Fruit fly (Drosophila melanogaster): ENCODE results near the gene CG32795.

dm6 chrX:2749693-2750092, 40.7 kb downstream of the CG32795 start:
- TF ChIP-seq CTCF (optimal IDR thresholded peaks at IDR 0.05) (no peak), CG8478 (optimal IDR thresholded peaks at IDR 0.05) (no peak)

All from S2 (cell line).